Worm (Caenorhabditis elegans) whole organism, midembryonic: ENCODE measurements around the gene W01D2.3.

Experiments
- cog-1 ChIP-seq: sonication (generic microtip); optimal IDR thresholded peaks from 2 replicates; lab custom pipeline; 2016; ENCODE audit warnings: missing genetic modification characterization, missing compliant biosample characterization
- flt-1 ChIP-seq: fragments of 200-800 bp; sonication (Bioruptor generic); IDR thresholded peaks from 2 replicates; pipeline ENCODE4 v1.3.6; 2022; ENCODE audit warnings: missing genetic modification characterization, missing compliant biosample characterization
- klf-2 ChIP-seq: fragments of 200-800 bp; sonication (Bioruptor generic); conservative IDR thresholded peaks from 2 replicates; pipeline ENCODE4 v1.3.6; 2022; ENCODE audit warnings: missing genetic modification reagents, missing genetic modification characterization, missing compliant biosample characterization
- med-1 ChIP-seq: sonication (generic microtip); optimal IDR thresholded peaks from 2 replicates; lab custom pipeline; 2017; ENCODE audit warnings: missing genetic modification characterization, mild to moderate bottlenecking, missing compliant biosample characterization, antibody characterized with exemption, missing genetic modification reagents; ENCODE audit not compliant: insufficient read depth
- ref-1 ChIP-seq: fragments of 200-800 bp; sonication (Bioruptor generic); conservative IDR thresholded peaks from 2 replicates; pipeline ENCODE4 v1.3.6; 2022; ENCODE audit warnings: missing genetic modification reagents, missing genetic modification characterization, missing compliant biosample characterization
- ztf-23 ChIP-seq: fragments of 200-800 bp; sonication (Bioruptor generic); IDR thresholded peaks from 2 replicates; pipeline ENCODE4 v1.3.6; 2022; ENCODE audit warnings: missing genetic modification reagents, missing genetic modification characterization, missing compliant biosample characterization
- ztf-29 ChIP-seq: fragments of 200-800 bp; sonication (Bioruptor generic); IDR thresholded peaks from 2 replicates; pipeline ENCODE4 v1.3.6; 2022; ENCODE audit warnings: missing genetic modification reagents, missing genetic modification characterization, missing compliant biosample characterization

DNA sequence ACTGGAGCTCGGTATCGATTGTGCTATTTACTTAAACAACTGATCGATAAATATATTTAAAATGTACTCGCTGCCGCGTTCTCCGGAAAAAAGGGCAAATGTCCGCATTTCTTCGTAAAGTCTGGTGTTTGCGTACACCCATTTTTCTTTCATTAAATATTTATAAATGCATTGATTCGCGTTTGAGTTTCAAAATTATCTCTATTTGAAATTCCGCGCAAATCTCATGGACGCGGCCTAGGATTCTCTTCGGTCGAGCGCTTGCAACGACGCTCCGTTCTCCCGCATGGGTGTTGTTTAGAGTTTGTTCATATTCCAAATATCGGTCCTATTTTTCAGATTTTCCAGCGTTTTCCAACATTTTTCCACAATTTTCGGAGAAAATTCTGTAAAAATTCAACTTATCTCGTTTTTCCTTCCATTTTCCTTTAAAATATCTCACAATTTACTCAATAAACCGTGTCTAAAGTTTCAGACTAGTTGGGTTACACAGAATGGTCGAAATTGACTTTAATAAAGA, 9.1 kb downstream of the W01D2.3 start, which contains the start of gene eif-3.B:
- peak; percentile 88 for TF ChIP-seq cog-1 (tag; lab: Kevin White, UChicago)
- no peak for TF ChIP-seq ref-1 (GFP tag; lab: Robert Waterston, UW)
- TF ChIP-seq med-1 (GFP tag; lab: Kevin White, UChicago) = no peak
- TF ChIP-seq ztf-29 = no peak
- peak; percentile 76 for TF ChIP-seq flt-1 (GFP tag; lab: Robert Waterston, UW)
- TF ChIP-seq ztf-23 = peak; percentile 86
- peak; percentile 63; the same call in 1 of the 2 replicates for TF ChIP-seq klf-2 (GFP tag; lab: Robert Waterston, UW)
